Worm (Caenorhabditis elegans) whole organism, L1 larva: ENCODE measurements around the gene nlp-35.

ENCODE experiments used
- C16A3.4 ChIP-seq: fragments of 150-350 bp; optimal IDR thresholded peaks from 2 replicates; lab custom pipeline; 2014; ENCODE audit warnings: missing biosample characterization, missing genetic modification characterization
- Y116A8C.19 ChIP-seq: sonication (generic microtip); optimal IDR thresholded peaks from 2 replicates; lab custom pipeline; 2016; ENCODE audit warnings: missing compliant biosample characterization, missing genetic modification characterization, borderline replicate concordance
- aly-2 ChIP-seq: fragments of 150-350 bp; optimal IDR thresholded peaks from 2 replicates; lab custom pipeline; 2014; ENCODE audit warnings: missing biosample characterization, missing genetic modification characterization
- blmp-1 ChIP-seq: fragments of 150-350 bp; optimal IDR thresholded peaks from 2 replicates; lab custom pipeline; 2014; ENCODE audit warnings: missing biosample characterization, missing genetic modification characterization
- ceh-82 ChIP-seq, 3 experiments: fragments of 150-350 bp in 1 of 3; sonication (generic microtip) in 2 of 3; optimal IDR thresholded peaks; 2 replicates each; lab custom pipeline; 2014 to 2017; ENCODE audit warnings: missing biosample characterization in 3 of 3, missing genetic modification characterization in 3 of 3
- ceh-88 ChIP-seq: fragments of 200-800 bp; sonication (Bioruptor generic); IDR thresholded peaks from 2 replicates; pipeline ENCODE4 v1.3.6; 2022; ENCODE audit warnings: missing genetic modification characterization, missing compliant biosample characterization
- ces-1 ChIP-seq: fragments of 150-350 bp; optimal IDR thresholded peaks from 2 replicates; lab custom pipeline; 2014; ENCODE audit warnings: missing biosample characterization, missing genetic modification reagents, missing genetic modification characterization
- efl-3 ChIP-seq: fragments of 200-800 bp; sonication (Bioruptor generic); optimal IDR thresholded peaks from 2 replicates; lab custom pipeline; 2018; ENCODE audit warnings: mild to moderate bottlenecking, missing genetic modification characterization, missing compliant biosample characterization
- egl-27 ChIP-seq, 2 experiments: fragments of 150-350 bp in 1 of 2; sonication (generic microtip); optimal IDR thresholded peaks; 3 replicates each; lab custom pipeline; 2017 to 2018; ENCODE audit warnings: missing biosample characterization in 2 of 2, missing genetic modification characterization in 2 of 2, missing genetic modification reagents in 2 of 2
- ets-5 ChIP-seq: fragments of 200-800 bp; sonication (Bioruptor generic); IDR thresholded peaks from 2 replicates; pipeline ENCODE4 v1.3.6; 2022; ENCODE audit warnings: missing genetic modification characterization, missing compliant biosample characterization
- hlh-17 ChIP-seq: fragments of 200-800 bp; sonication (Bioruptor generic); optimal IDR thresholded peaks from 2 replicates; lab custom pipeline; 2018; ENCODE audit warnings: missing genetic modification characterization, mild to moderate bottlenecking, missing compliant biosample characterization, moderate library complexity, borderline replicate concordance
- isw-1 ChIP-seq: fragments of 200-800 bp; sonication (Bioruptor generic); IDR thresholded peaks from 2 replicates; pipeline ENCODE4 v1.3.6; 2022; ENCODE audit warnings: missing genetic modification characterization, missing compliant biosample characterization
- jun-1 ChIP-seq: fragments of 150-350 bp; optimal IDR thresholded peaks from 2 replicates; lab custom pipeline; 2014; ENCODE audit warnings: missing biosample characterization, missing genetic modification reagents, missing genetic modification characterization
- lin-35 ChIP-seq, 2 experiments: fragments of 150-350 bp; optimal IDR thresholded peaks; 2 replicates each; lab custom pipeline; 2014; ENCODE audit warnings: missing biosample characterization in 2 of 2, missing genetic modification characterization in 2 of 2, missing genetic modification reagents in 2 of 2
- lin-39 ChIP-seq: fragments of 150-350 bp; optimal IDR thresholded peaks from 2 replicates; lab custom pipeline; 2014; ENCODE audit warnings: missing biosample characterization, missing genetic modification reagents, missing genetic modification characterization
- mdl-1 ChIP-seq, 2 experiments: fragments of 150-350 bp; optimal IDR thresholded peaks; 2 replicates each; lab custom pipeline; 2014 to 2017; ENCODE audit warnings: missing biosample characterization in 2 of 2, missing genetic modification characterization in 2 of 2, inconsistent platforms in 1 of 2
- nhr-11 ChIP-seq: fragments of 150-350 bp; optimal IDR thresholded peaks from 2 replicates; lab custom pipeline; 2014; ENCODE audit warnings: missing biosample characterization, missing genetic modification characterization
- nhr-28 ChIP-seq: fragments of 150-350 bp; optimal IDR thresholded peaks from 2 replicates; lab custom pipeline; 2014; ENCODE audit warnings: missing biosample characterization, missing genetic modification characterization
- nhr-71 ChIP-seq: sonication (generic microtip); optimal IDR thresholded peaks from 2 replicates; lab custom pipeline; 2016; ENCODE audit warnings: mild to moderate bottlenecking, missing genetic modification characterization, moderate library complexity, missing compliant biosample characterization
- nhr-76 ChIP-seq: sonication (generic microtip); optimal IDR thresholded peaks from 2 replicates; lab custom pipeline; 2017; ENCODE audit warnings: missing biosample characterization, missing genetic modification characterization
- nhr-77 ChIP-seq: fragments of 150-350 bp; optimal IDR thresholded peaks from 2 replicates; lab custom pipeline; 2014; ENCODE audit warnings: missing biosample characterization, missing genetic modification characterization
- nhr-90 ChIP-seq: sonication (generic microtip); optimal IDR thresholded peaks from 2 replicates; lab custom pipeline; 2016; ENCODE audit warnings: mild to moderate bottlenecking, missing genetic modification characterization, missing compliant biosample characterization; ENCODE audit not compliant: poor library complexity
- pag-3 ChIP-seq: sonication (generic microtip); optimal IDR thresholded peaks from 2 replicates; lab custom pipeline; 2017; ENCODE audit warnings: missing genetic modification characterization, mild to moderate bottlenecking, missing compliant biosample characterization, antibody characterized with exemption, borderline replicate concordance; ENCODE audit not compliant: insufficient read depth
- pax-3 ChIP-seq: fragments of 200-800 bp; sonication (Bioruptor generic); optimal IDR thresholded peaks from 2 replicates; lab custom pipeline; 2018; ENCODE audit warnings: mild to moderate bottlenecking, missing genetic modification characterization, moderate library complexity, missing compliant biosample characterization
- rnt-1 ChIP-seq: sonication (generic microtip); optimal IDR thresholded peaks from 2 replicates; lab custom pipeline; 2016; ENCODE audit warnings: mild to moderate bottlenecking, missing genetic modification characterization, moderate library complexity, missing compliant biosample characterization
- snpc-4 ChIP-seq: fragments of 150-350 bp; optimal IDR thresholded peaks from 2 replicates; lab custom pipeline; 2014; ENCODE audit warnings: missing biosample characterization, missing genetic modification characterization
- sptf-1 ChIP-seq: fragments of 150-350 bp; optimal IDR thresholded peaks from 2 replicates; lab custom pipeline; 2014; ENCODE audit warnings: missing biosample characterization, missing genetic modification characterization
- sup-37 ChIP-seq: fragments of 200-800 bp; sonication (Bioruptor generic); optimal IDR thresholded peaks from 2 replicates; lab custom pipeline; 2018; ENCODE audit warnings: mild to moderate bottlenecking, missing genetic modification characterization, missing compliant biosample characterization
- tbx-2 ChIP-seq: sonication (generic microtip); optimal IDR thresholded peaks from 2 replicates; lab custom pipeline; 2016; ENCODE audit warnings: missing genetic modification characterization, missing compliant biosample characterization
- tlp-1 ChIP-seq: fragments of 150-350 bp; optimal IDR thresholded peaks from 2 replicates; lab custom pipeline; 2014; ENCODE audit warnings: missing biosample characterization, missing genetic modification characterization
- unc-30 ChIP-seq: sonication (generic microtip); optimal IDR thresholded peaks from 2 replicates; lab custom pipeline; 2017; ENCODE audit warnings: missing biosample characterization, missing genetic modification characterization
- unc-62 ChIP-seq: fragments of 150-350 bp; optimal IDR thresholded peaks from 2 replicates; lab custom pipeline; 2014; ENCODE audit warnings: missing biosample characterization, missing genetic modification reagents, missing genetic modification characterization
- vab-15 ChIP-seq: sonication (generic microtip); optimal IDR thresholded peaks from 2 replicates; lab custom pipeline; 2017; ENCODE audit warnings: missing genotype, mild to moderate bottlenecking, missing genetic modification characterization, missing compliant biosample characterization
- xbp-1 ChIP-seq: sonication (generic microtip); optimal IDR thresholded peaks from 2 replicates; lab custom pipeline; 2016; ENCODE audit warnings: missing genetic modification characterization, missing compliant biosample characterization
- zag-1 ChIP-seq: fragments of 150-350 bp; optimal IDR thresholded peaks from 2 replicates; lab custom pipeline; 2014; ENCODE audit warnings: missing biosample characterization, missing genetic modification characterization
- ztf-11 ChIP-seq, 2 experiments: sonication (generic microtip); optimal IDR thresholded peaks; 2 replicates each; lab custom pipeline; 2016 to 2017; ENCODE audit warnings: missing genetic modification characterization in 2 of 2, missing biosample characterization in 1 of 2, missing compliant biosample characterization in 1 of 2

The nlp-35 gene

ce11 chrIV:9518608-9519007 is at the start of gene nlp-35:
Gene nlp-35, minus strand, starts transcription at chrIV:9518926.
- no peak for TF ChIP-seq sup-37 (GFP tag; lab: Kevin White, UChicago)
- no peak for TF ChIP-seq ceh-82 (tag; optimal IDR thresholded peaks at IDR 0.05; lab: Kevin White, UChicago)
- no peak for TF ChIP-seq hlh-17 (GFP tag; lab: Kevin White, UChicago)
- TF ChIP-seq, all 84 proteins: peak for 0

ce11 chrIV:9566505-9566904 is 47.8 kb upstream of the nlp-35 start, which contains the start of gene lron-14:
Gene lron-14, minus strand, starts transcription at chrIV:9566605.
- TF ChIP-seq lin-35 (GFP tag; optimal IDR thresholded peaks at IDR 0.05; lab: Kevin White, UChicago) (no peak), ceh-88 (GFP tag; lab: Robert Waterston, UW) (no peak), tbx-2 (tag; lab: Kevin White, UChicago) (no peak), nhr-76 (tag; lab: Kevin White, UChicago) (no peak), Y116A8C.19 (tag; lab: Kevin White, UChicago) (no peak), nhr-71 (tag; lab: Kevin White, UChicago) (no peak), vab-15 (tag; lab: Kevin White, UChicago) (no peak), nhr-77 (tag; lab: Kevin White, UChicago) (no peak), unc-30 (tag; lab: Kevin White, UChicago) (no peak), xbp-1 (tag; lab: Kevin White, UChicago) (no peak), lin-39 (tag; lab: Kevin White, UChicago) (no peak), tlp-1 (tag; lab: Kevin White, UChicago) (no peak)

ce11 chrIV:9563529-9564376 is 45.0 kb upstream of the nlp-35 start:
- TF ChIP-seq rnt-1 (tag; lab: Kevin White, UChicago), result no peak
- no peak for TF ChIP-seq nhr-11 (tag; lab: Kevin White, UChicago)
- no peak for TF ChIP-seq pax-3 (tag; lab: Kevin White, UChicago)
- no peak for TF ChIP-seq tbx-2 (tag; lab: Kevin White, UChicago)
- TF ChIP-seq C16A3.4 (tag; lab: Kevin White, UChicago), result no peak
- no peak for TF ChIP-seq hlh-17 (GFP tag; lab: Kevin White, UChicago)
- no peak for TF ChIP-seq jun-1 (tag; lab: Kevin White, UChicago)
- TF ChIP-seq egl-27 (tag; optimal IDR thresholded peaks at IDR 0.05; lab: Kevin White, UChicago), result no peak
- no peak for TF ChIP-seq mdl-1 (tag; optimal IDR thresholded peaks at IDR 0.05; lab: Kevin White, UChicago)
- no peak for TF ChIP-seq xbp-1 (tag; lab: Kevin White, UChicago)
- no peak for TF ChIP-seq pag-3
- no peak for TF ChIP-seq ces-1 (GFP tag; lab: Kevin White, UChicago)
- TF ChIP-seq nhr-28, result no peak
- no peak for TF ChIP-seq nhr-90
- no peak for TF ChIP-seq aly-2 (tag; lab: Kevin White, UChicago)
- TF ChIP-seq ztf-11 (tag; optimal IDR thresholded peaks at IDR 0.05; lab: Kevin White, UChicago), result no peak

ce11 chrIV:9563079-9563478 is 44.4 kb upstream of the nlp-35 start, which contains the start of gene col-122:
Gene col-122, plus strand, starts transcription at chrIV:9563379.
- TF ChIP-seq blmp-1 (tag; lab: Kevin White, UChicago), result peak; percentile 26
- no peak for TF ChIP-seq unc-62
- TF ChIP-seq, all 84 proteins: peak for 1

- TF ChIP-seq zag-1 (tag; lab: Kevin White, UChicago) (no peak), isw-1 (GFP tag; lab: Robert Waterston, UW) (no peak), sptf-1 (no peak), xbp-1 (tag; lab: Kevin White, UChicago) (no peak), ets-5 (GFP tag; lab: Robert Waterston, UW) (no peak), ces-1 (GFP tag; lab: Kevin White, UChicago) (no peak), snpc-4 (tag; lab: Kevin White, UChicago) (no peak), sup-37 (GFP tag; lab: Kevin White, UChicago) (no peak), efl-3 (GFP tag; lab: Kevin White, UChicago) (no peak)
These were observed 27.3 kb upstream of the nlp-35 start, which contains the start of gene T05A1.5 for ce11 chrIV:9545986-9546385. Gene T05A1.5, plus strand, starts transcription at chrIV:9546286.
